Fruit fly (Drosophila melanogaster): ENCODE data around the gene betaTub85D.

betaTub85D gene

dm6 chr3R:9404104-9404512 is 6.0 kb downstream of the betaTub85D start, which contains the start of the genes CG9356, BBIP1 and CG8135 (continued):
- TF ChIP-seq ci (GFP tag; IDR thresholded peaks at IDR 0.05) (peak; percentile 73; the same call in 1 of the 3 replicates), CG11504 (tag; optimal IDR thresholded peaks at IDR 0.05) (no peak), CG6654 (GFP tag; optimal IDR thresholded peaks at IDR 0.05) (no peak), wek (GFP tag; optimal IDR thresholded peaks at IDR 0.05) (no peak), CG10543 (GFP tag; optimal IDR thresholded peaks at IDR 0.05) (peak; percentile 50), CG6683 (GFP tag; optimal IDR thresholded peaks at IDR 0.05) (peak; percentile 37), tup (GFP tag; optimal IDR thresholded peaks at IDR 0.05) (peak; percentile 75), CG12659 (GFP tag; optimal IDR thresholded peaks at IDR 0.05) (peak; percentile 88), Fer3 (tag; optimal IDR thresholded peaks at IDR 0.05) (peak; percentile 64), Lhr (GFP tag; optimal IDR thresholded peaks at IDR 0.05) (peak; percentile 84), Bteb2 (GFP tag; optimal IDR thresholded peaks at IDR 0.05) (peak; percentile 82), Oli (tag; optimal IDR thresholded peaks at IDR 0.05) (no peak), CG8089 (GFP tag; optimal IDR thresholded peaks at IDR 0.05) (peak; percentile 53), CG13287 (GFP tag; IDR thresholded peaks at IDR 0.05; ENCODE audit: partially characterized antibody) (peak; percentile 71), CG15696 (tag; optimal IDR thresholded peaks at IDR 0.05) (peak; percentile 47), unpg (GFP tag; optimal IDR thresholded peaks at IDR 0.05) (no peak), D19A (tag; optimal IDR thresholded peaks at IDR 0.05) (no peak), CG1832 (GFP tag; optimal IDR thresholded peaks at IDR 0.05) (no peak), Usf (GFP tag; optimal IDR thresholded peaks at IDR 0.05) (no peak), Sox102F (GFP tag; optimal IDR thresholded peaks at IDR 0.05) (no peak), trem (tag; optimal IDR thresholded peaks at IDR 0.05) (peak; percentile 100), nerfin-2 (GFP tag; IDR thresholded peaks at IDR 0.05; ENCODE audit: partially characterized antibody) (no peak), CG6272 (GFP tag; IDR thresholded peaks at IDR 0.05) (peak; percentile 38; the same call in 1 of the 2 replicates), CG16815 (GFP tag; optimal IDR thresholded peaks at IDR 0.05) (peak; percentile 21), CG9876 (GFP tag; optimal IDR thresholded peaks at IDR 0.05) (peak; percentile 61), twi (tag; optimal IDR thresholded peaks at IDR 0.05) (peak; percentile 36), GATAe (GFP tag; conservative IDR thresholded peaks at IDR 0.05) (no peak), CG7357 (GFP tag; IDR thresholded peaks at IDR 0.05) (peak; percentile 29; the same call in 1 of the 3 replicates), fd3F (GFP tag; optimal IDR thresholded peaks at IDR 0.05) (peak; percentile 29), otp (GFP tag; IDR thresholded peaks at IDR 0.05) (peak; percentile 57; the same call in 1 of the 3 replicates), aop (GFP tag; IDR thresholded peaks at IDR 0.05) (no peak), CG10209 (GFP tag; optimal IDR thresholded peaks at IDR 0.05) (peak; percentile 52), crc (GFP tag; optimal IDR thresholded peaks at IDR 0.05) (peak; percentile 61), Gug (GFP tag; IDR thresholded peaks at IDR 0.05) (peak; percentile 35; the same call in 2 of the 4 replicates), CG3995 (GFP tag; optimal IDR thresholded peaks at IDR 0.05) (peak; percentile 40), CG3847 (GFP tag; IDR thresholded peaks at IDR 0.05) (peak; percentile 87), Adf1 (GFP tag; IDR thresholded peaks at IDR 0.05) (peak; percentile 29; the same call in 1 of the 2 replicates), pan (optimal IDR thresholded peaks at IDR 0.05) (no peak), pan (GFP tag; optimal IDR thresholded peaks at IDR 0.05 in 1 of 2, IDR thresholded peaks at IDR 0.05 in 1 of 2) (peak in 1 of 2 experiments; percentile 80), CG31441 (GFP tag; IDR thresholded peaks at IDR 0.05) (no peak; the same call in 1 of the 2 replicates), CG15269 (tag; optimal IDR thresholded peaks at IDR 0.05) (no peak), CG17361 (GFP tag; IDR thresholded peaks at IDR 0.05) (no peak; the same call in 1 of the 3 replicates), phol (tag; optimal IDR thresholded peaks at IDR 0.05) (peak; percentile 77), CG17612 (GFP tag; IDR thresholded peaks at IDR 0.05) (no peak), Hmx (GFP tag; optimal IDR thresholded peaks at IDR 0.05) (no peak), hb (GFP tag; IDR thresholded peaks at IDR 0.05; ENCODE audit: partially characterized antibody) (no peak), CG8290 (GFP tag; optimal IDR thresholded peaks at IDR 0.05) (peak; percentile 84), CG8290 (tag; optimal IDR thresholded peaks at IDR 0.05) (peak in 1 of 2 experiments; percentile 82), CG12219 (GFP tag; optimal IDR thresholded peaks at IDR 0.05) (no peak), da (GFP tag; optimal IDR thresholded peaks at IDR 0.05) (peak; percentile 60), CG10959 (GFP tag; IDR thresholded peaks at IDR 0.05) (no peak)

Measured in whole organism, embryonic.